Fruit fly (Drosophila melanogaster): ENCODE results near the gene CG17681.

Gene CG17681

DNA sequence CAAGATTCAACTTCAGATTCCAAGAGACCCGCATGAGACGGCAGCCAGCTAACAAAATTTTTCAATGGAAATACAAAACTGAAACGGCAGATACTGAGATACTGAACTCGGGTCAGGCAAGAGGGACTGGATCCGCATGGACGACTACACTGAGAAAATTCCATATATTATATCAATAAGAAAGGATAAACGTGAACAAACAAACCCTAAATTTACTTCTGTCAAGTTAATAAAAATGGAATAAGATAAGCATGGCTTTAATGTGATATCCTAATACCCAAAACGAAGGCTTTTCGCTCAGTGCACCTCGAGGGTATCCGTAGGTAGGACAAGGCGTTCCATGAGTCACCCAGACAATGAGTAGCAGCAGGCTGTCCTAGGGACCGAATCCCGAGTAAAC, 7.7 kb upstream of the CG17681 start (continued):
- TF ChIP-seq E2f2 (GFP tag; IDR thresholded peaks at IDR 0.05) = peak; percentile 47; the same call in 1 of the 2 replicates
- peak; percentile 23 for TF ChIP-seq sima (GFP tag; optimal IDR thresholded peaks at IDR 0.05)
- TF ChIP-seq CG10654 (GFP tag; optimal IDR thresholded peaks at IDR 0.05) = peak; percentile 86
- peak; percentile 62; the same call in 1 of the 2 replicates for TF ChIP-seq CG4360 (GFP tag; IDR thresholded peaks at IDR 0.05)
- peak; percentile 89 for TF ChIP-seq CG6689 (GFP tag; IDR thresholded peaks at IDR 0.05)
- TF ChIP-seq crp (GFP tag; optimal IDR thresholded peaks at IDR 0.05) = peak in 1 of 2 experiments; percentile 35
- TF ChIP-seq CG6765 (GFP tag; optimal IDR thresholded peaks at IDR 0.05) = peak; percentile 30
- TF ChIP-seq Bteb2 (GFP tag; optimal IDR thresholded peaks at IDR 0.05) = peak; percentile 65
- no peak for TF ChIP-seq CG10431 (GFP tag; optimal IDR thresholded peaks at IDR 0.05)
- no peak for TF ChIP-seq mirr (GFP tag; optimal IDR thresholded peaks at IDR 0.05)
- no peak for TF ChIP-seq sna (GFP tag; IDR thresholded peaks at IDR 0.05; ENCODE audit: partially characterized antibody)
- TF ChIP-seq CG4820 (GFP tag; optimal IDR thresholded peaks at IDR 0.05) = peak; percentile 87
- TF ChIP-seq Dll (GFP tag; IDR thresholded peaks at IDR 0.05; ENCODE audit: partially characterized antibody) = no peak
- no peak for TF ChIP-seq zen2 (GFP tag; IDR thresholded peaks at IDR 0.05; ENCODE audit: partially characterized antibody)
- peak; percentile 93 for TF ChIP-seq CG17328 (GFP tag; IDR thresholded peaks at IDR 0.05)
- TF ChIP-seq BtbVII (GFP tag; optimal IDR thresholded peaks at IDR 0.05) = peak; percentile 28
- no peak for TF ChIP-seq Sin3A (optimal IDR thresholded peaks at IDR 0.05)
- peak; percentile 58 for TF ChIP-seq CG30020 (tag; optimal IDR thresholded peaks at IDR 0.05)
- TF ChIP-seq BEAF-32 (GFP tag; optimal IDR thresholded peaks at IDR 0.05) = no peak
- peak; percentile 86 for TF ChIP-seq lmd (GFP tag; IDR thresholded peaks at IDR 0.05)
- TF ChIP-seq gce (GFP tag; IDR thresholded peaks at IDR 0.05) = peak; percentile 67; the same call in 2 of the 3 replicates
- TF ChIP-seq dm (GFP tag; optimal IDR thresholded peaks at IDR 0.05) = peak; percentile 83
- TF ChIP-seq Rfx (GFP tag; IDR thresholded peaks at IDR 0.05) = peak; percentile 78
- peak; percentile 16 for TF ChIP-seq CG5180 (GFP tag; optimal IDR thresholded peaks at IDR 0.05)
- peak; percentile 62; the same call in 2 of the 3 replicates for TF ChIP-seq CG11560 (tag; IDR thresholded peaks at IDR 0.05)
- peak; percentile 69 for TF ChIP-seq CG32772 (GFP tag; IDR thresholded peaks at IDR 0.05)
- TF ChIP-seq al (GFP tag; IDR thresholded peaks at IDR 0.05) = peak; percentile 23; the same call in 1 of the 2 replicates
- TF ChIP-seq grau (tag; optimal IDR thresholded peaks at IDR 0.05) = peak; percentile 83
- TF ChIP-seq CG9817 (tag; optimal IDR thresholded peaks at IDR 0.05) = peak; percentile 57
- TF ChIP-seq Scr (GFP tag; IDR thresholded peaks at IDR 0.05; ENCODE audit: partially characterized antibody) = no peak
- TF ChIP-seq CG42726 (GFP tag; IDR thresholded peaks at IDR 0.05; ENCODE audit: partially characterized antibody) = no peak
- TF ChIP-seq ash1 (GFP tag; optimal IDR thresholded peaks at IDR 0.05) = peak; percentile 53
- TF ChIP-seq gem (tag; optimal IDR thresholded peaks at IDR 0.05) = peak; percentile 92
- TF ChIP-seq CG10321 (GFP tag; IDR thresholded peaks at IDR 0.05) = 0 out of 2 replicates have a peak, but pooled peaks have one; percentile 14
- TF ChIP-seq CG32532 (GFP tag; IDR thresholded peaks at IDR 0.05) = peak; percentile 77
- TF ChIP-seq danr (GFP tag; IDR thresholded peaks at IDR 0.05) = peak; percentile 51; the same call in 1 of the 2 replicates
- 0 out of 2 replicates have a peak, but pooled peaks have one; percentile 46 for TF ChIP-seq Nf-YA (GFP tag; IDR thresholded peaks at IDR 0.05)
- TF ChIP-seq Dip2 (GFP tag; IDR thresholded peaks at IDR 0.05) = 0 out of 2 replicates have a peak, but pooled peaks have one; percentile 9
- TF ChIP-seq CG16779 (GFP tag; IDR thresholded peaks at IDR 0.05) = no peak
- peak; percentile 75 for TF ChIP-seq pros (GFP tag; optimal IDR thresholded peaks at IDR 0.05)
- TF ChIP-seq CG2199 (GFP tag; IDR thresholded peaks at IDR 0.05) = peak; percentile 91; the same call in 2 of the 3 replicates
- no peak for TF ChIP-seq Dref (GFP tag; IDR thresholded peaks at IDR 0.05)
- TF ChIP-seq CG9932 (GFP tag; IDR thresholded peaks at IDR 0.05) = peak; percentile 50; the same call in 1 of the 2 replicates
- TF ChIP-seq B-H2 (GFP tag; optimal IDR thresholded peaks at IDR 0.05) = no peak
- peak; percentile 91 for TF ChIP-seq NC2β (GFP tag; optimal IDR thresholded peaks at IDR 0.05)
- TF ChIP-seq psq (GFP tag; optimal IDR thresholded peaks at IDR 0.05) = peak; percentile 28
- TF ChIP-seq B-H1 (GFP tag; IDR thresholded peaks at IDR 0.05) = peak; percentile 39; the same call in 1 of the 3 replicates
- TF ChIP-seq CG15601 (tag; optimal IDR thresholded peaks at IDR 0.05) = peak; percentile 67
- peak; percentile 98 for TF ChIP-seq CG15696 (tag; optimal IDR thresholded peaks at IDR 0.05)
- no peak for TF ChIP-seq hth (optimal IDR thresholded peaks at IDR 0.05)
- peak; percentile 88 for TF ChIP-seq sim (GFP tag; IDR thresholded peaks at IDR 0.05)

All from whole organism, embryonic.